Worm (Caenorhabditis elegans) whole organism, late embryonic: ENCODE data around the gene clec-218.

Experiments
- C08G9.2 ChIP-seq: sonication (generic microtip); optimal IDR thresholded peaks from 2 replicates; lab custom pipeline; 2016; ENCODE audit warnings: mild to moderate bottlenecking, missing genetic modification characterization, moderate library complexity, missing compliant biosample characterization
- C38D4.7 ChIP-seq: fragments of 200-800 bp; sonication (Bioruptor generic); optimal IDR thresholded peaks from 2 replicates; lab custom pipeline; 2018; ENCODE audit warnings: mild to moderate bottlenecking, missing genetic modification characterization, moderate library complexity, missing compliant biosample characterization
- ama-1 ChIP-seq: fragments of 150-350 bp; optimal IDR thresholded peaks from 2 replicates; lab custom pipeline; 2014
- dve-1 ChIP-seq: sonication (generic microtip); optimal IDR thresholded peaks from 2 replicates; lab custom pipeline; 2017; ENCODE audit warnings: antibody characterized with exemption, mild to moderate bottlenecking, missing genetic modification characterization, missing compliant biosample characterization
- elt-4 ChIP-seq: sonication (generic microtip); optimal IDR thresholded peaks from 2 replicates; lab custom pipeline; 2016; ENCODE audit warnings: missing genetic modification characterization, missing compliant biosample characterization
- hlh-30 ChIP-seq: sonication (generic microtip); optimal IDR thresholded peaks from 2 replicates; lab custom pipeline; 2017; ENCODE audit warnings: antibody characterized with exemption, missing genetic modification characterization, missing compliant biosample characterization; ENCODE audit not compliant: insufficient read depth
- nhr-11 ChIP-seq: fragments of 150-350 bp; optimal IDR thresholded peaks from 2 replicates; lab custom pipeline; 2014; ENCODE audit warnings: missing biosample characterization, missing genetic modification characterization
- pha-4 ChIP-seq: fragments of 150-350 bp; optimal IDR thresholded peaks from 2 replicates; lab custom pipeline; 2018; ENCODE audit warnings: missing biosample characterization, missing genetic modification reagents, missing genetic modification characterization
- rnt-1 ChIP-seq: sonication (generic microtip); optimal IDR thresholded peaks from 2 replicates; lab custom pipeline; 2016; ENCODE audit warnings: missing genetic modification characterization, missing compliant biosample characterization
- syd-9 ChIP-seq: sonication (generic microtip); optimal IDR thresholded peaks from 2 replicates; lab custom pipeline; 2016; ENCODE audit warnings: mild to moderate bottlenecking, missing genetic modification characterization, moderate library complexity, missing compliant biosample characterization

DNA sequence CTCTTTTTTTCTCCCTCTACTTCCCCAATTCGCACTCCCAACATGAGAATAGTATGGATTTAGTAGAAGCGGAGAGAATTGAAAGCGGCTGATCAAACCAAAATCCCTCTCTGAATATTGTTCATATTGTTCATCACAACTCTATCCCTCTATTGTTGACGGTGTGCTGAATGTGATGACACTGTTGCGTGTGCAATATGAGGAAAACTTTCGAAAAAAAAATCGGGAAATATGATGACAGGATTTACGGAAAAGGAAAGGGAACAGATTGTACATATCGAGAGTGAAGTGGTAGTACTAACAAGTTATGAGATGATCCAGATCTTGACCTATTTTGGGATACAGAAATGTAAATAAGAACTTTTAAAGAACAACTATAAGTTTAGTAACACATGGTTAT is 11.9 kb upstream of the clec-218 start, which contains the start of gene smex-1:
- TF ChIP-seq C38D4.7 (GFP tag; lab: Kevin White, UChicago) (no peak), elt-4 (no peak), C08G9.2 (tag; lab: Kevin White, UChicago) (no peak), dve-1 (no peak), nhr-11 (no peak), syd-9 (no peak), pha-4 (tag; lab: Kevin White, UChicago) (no peak), ama-1 (lab: Kevin White, UChicago) (no peak), hlh-30 (tag; lab: Kevin White, UChicago) (no peak), rnt-1 (tag; lab: Kevin White, UChicago) (no peak)
